Fruit fly (Drosophila melanogaster): Measurements from ENCODE around the gene Cad86C.

Gene Cad86C

dm6 chr3R:10852232-10852774 is 25.4 kb downstream of the Cad86C start, which contains the start of gene CG4565 (continued):
- 0 out of 2 replicates have a peak, but pooled peaks have one; percentile 29 for TF ChIP-seq CG42726 (GFP tag; IDR thresholded peaks at IDR 0.05; ENCODE audit: partially characterized antibody)
- no peak for TF ChIP-seq CG14965 (GFP tag; optimal IDR thresholded peaks at IDR 0.05; ENCODE audit: borderline replicate concordance)
- peak; percentile 87 for TF ChIP-seq Nf-YC (tag; optimal IDR thresholded peaks at IDR 0.05)
- no peak for TF ChIP-seq slou (GFP tag; optimal IDR thresholded peaks at IDR 0.05)
- no peak for TF ChIP-seq CG1792 (GFP tag; optimal IDR thresholded peaks at IDR 0.05)
- peak; percentile 33; the same call in 1 of the 2 replicates for TF ChIP-seq Atf6 (GFP tag; IDR thresholded peaks at IDR 0.05)
- TF ChIP-seq Dll (GFP tag; IDR thresholded peaks at IDR 0.05; ENCODE audit: partially characterized antibody): peak; percentile 61
- TF ChIP-seq CG15514 (GFP tag; optimal IDR thresholded peaks at IDR 0.05): peak; percentile 87
- peak; percentile 47; the same call in 1 of the 3 replicates for TF ChIP-seq CG14860 (GFP tag; IDR thresholded peaks at IDR 0.05; ENCODE audit: partially characterized antibody)
- TF ChIP-seq Mes4 (GFP tag; optimal IDR thresholded peaks at IDR 0.05): no peak
- TF ChIP-seq Atf-2 (GFP tag; optimal IDR thresholded peaks at IDR 0.05): no peak
- TF ChIP-seq CG6765 (GFP tag; optimal IDR thresholded peaks at IDR 0.05): peak; percentile 25
- TF ChIP-seq CG17361 (GFP tag; IDR thresholded peaks at IDR 0.05): no peak
- no peak for TF ChIP-seq CG8388 (GFP tag; optimal IDR thresholded peaks at IDR 0.05)
- TF ChIP-seq salm (tag; optimal IDR thresholded peaks at IDR 0.05): no peak
- TF ChIP-seq hbn (GFP tag; IDR thresholded peaks at IDR 0.05; ENCODE audit: partially characterized antibody): no peak
- no peak for TF ChIP-seq CG11560 (tag; IDR thresholded peaks at IDR 0.05)
- TF ChIP-seq wor (GFP tag; IDR thresholded peaks at IDR 0.05): no peak
- peak; percentile 31 for TF ChIP-seq CG7987 (GFP tag; optimal IDR thresholded peaks at IDR 0.05)
- TF ChIP-seq Ada2b (GFP tag; IDR thresholded peaks at IDR 0.05): no peak
- TF ChIP-seq esg (GFP tag; conservative IDR thresholded peaks at IDR 0.05): no peak
- no peak for TF ChIP-seq CG2875 (GFP tag; optimal IDR thresholded peaks at IDR 0.05)
- no peak for TF ChIP-seq Fer2 (tag; optimal IDR thresholded peaks at IDR 0.05)
- TF ChIP-seq CG2120 (GFP tag; optimal IDR thresholded peaks at IDR 0.05): no peak
- no peak for TF ChIP-seq ind (GFP tag; optimal IDR thresholded peaks at IDR 0.05)
- TF ChIP-seq CG17829 (tag; optimal IDR thresholded peaks at IDR 0.05): peak; percentile 8
- peak; percentile 74 for TF ChIP-seq Med (GFP tag)
- TF ChIP-seq Ptx1 (GFP tag; IDR thresholded peaks at IDR 0.05): no peak
- TF ChIP-seq grn (GFP tag; optimal IDR thresholded peaks at IDR 0.05): peak; percentile 62
- no peak for TF ChIP-seq zen2 (GFP tag; IDR thresholded peaks at IDR 0.05; ENCODE audit: partially characterized antibody)
- no peak for TF ChIP-seq Deaf1 (tag; optimal IDR thresholded peaks at IDR 0.05)
- TF ChIP-seq CG15269 (tag; optimal IDR thresholded peaks at IDR 0.05): no peak
- peak; percentile 64 for TF ChIP-seq CG34376 (GFP tag; optimal IDR thresholded peaks at IDR 0.05)
- no peak for TF ChIP-seq CG10267 (tag; optimal IDR thresholded peaks at IDR 0.05)
- TF ChIP-seq CG11696 (GFP tag; IDR thresholded peaks at IDR 0.05): no peak
- TF ChIP-seq CG4282 (GFP tag; optimal IDR thresholded peaks at IDR 0.05): no peak
- no peak for TF ChIP-seq CG12391 (tag; optimal IDR thresholded peaks at IDR 0.05)
- TF ChIP-seq CG43689 (GFP tag; IDR thresholded peaks at IDR 0.05): no peak
- no peak for TF ChIP-seq CG3407 (GFP tag; optimal IDR thresholded peaks at IDR 0.05)
- no peak for TF ChIP-seq dpn (GFP tag; optimal IDR thresholded peaks at IDR 0.05)
- TF ChIP-seq CG3281 (GFP tag; optimal IDR thresholded peaks at IDR 0.05): peak; percentile 8
- TF ChIP-seq Ravus (GFP tag; IDR thresholded peaks at IDR 0.05): no peak
- no peak for TF ChIP-seq Lim3 (GFP tag; IDR thresholded peaks at IDR 0.05)
- TF ChIP-seq Trl (optimal IDR thresholded peaks at IDR 0.05): no peak
- TF ChIP-seq Trl (GFP tag; optimal IDR thresholded peaks at IDR 0.05): no peak
- TF ChIP-seq Side (GFP tag; optimal IDR thresholded peaks at IDR 0.05): no peak
- no peak for TF ChIP-seq en (GFP tag; optimal IDR thresholded peaks at IDR 0.05)
- TF ChIP-seq CG6689 (GFP tag; IDR thresholded peaks at IDR 0.05): no peak
- no peak for TF ChIP-seq Hsf (GFP tag; optimal IDR thresholded peaks at IDR 0.05)
- no peak for TF ChIP-seq Vsx1 (GFP tag; optimal IDR thresholded peaks at IDR 0.05)
- TF ChIP-seq CG5245 (GFP tag; optimal IDR thresholded peaks at IDR 0.05): no peak
